Worm (Caenorhabditis elegans): ENCODE results near the gene ceh-51.
A peak's percentile ranks its signal among the peaks of the same experiment; 100 is the strongest.

ceh-51 gene

DNA sequence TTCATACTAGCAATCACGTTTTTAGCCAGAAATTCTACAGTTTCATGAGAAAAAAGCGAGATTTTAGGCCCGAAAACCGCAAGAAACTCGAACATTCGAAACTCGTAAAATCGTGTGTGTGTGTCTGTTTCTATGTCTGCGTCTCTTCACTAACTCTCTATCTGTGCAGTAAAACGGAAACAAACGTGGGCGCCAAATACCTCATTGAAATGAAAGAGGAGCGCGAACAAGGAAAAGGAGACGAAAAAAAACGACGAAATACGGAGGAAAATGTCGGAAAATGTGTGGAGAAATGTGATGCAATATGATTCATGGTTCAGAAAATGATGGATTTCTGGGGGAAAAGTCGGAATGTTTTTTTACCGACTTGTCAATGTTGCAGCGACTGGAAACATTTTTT, 5.4 kb upstream of the ceh-51 start (continued):
- TF ChIP-seq mab-9 (GFP tag; IDR thresholded peaks at IDR 0.05) = no peak
- TF ChIP-seq nhr-20 (tag; optimal IDR thresholded peaks at IDR 0.05) = no peak
- TF ChIP-seq ceh-8 (GFP tag; optimal IDR thresholded peaks at IDR 0.05) = no peak
- TF ChIP-seq egl-27 (tag; optimal IDR thresholded peaks at IDR 0.05) = no peak
- TF ChIP-seq nhr-71 (tag; optimal IDR thresholded peaks at IDR 0.05) = peak; percentile 45
- TF ChIP-seq jun-1 (tag; optimal IDR thresholded peaks at IDR 0.05) = no peak
- TF ChIP-seq pqm-1 (tag; optimal IDR thresholded peaks at IDR 0.05) = no peak
- TF ChIP-seq unc-98 (GFP tag; IDR thresholded peaks at IDR 0.05) = no peak
- peak in 1 of 2 experiments; percentile 41 for TF ChIP-seq mdl-1 (tag; optimal IDR thresholded peaks at IDR 0.05)
- TF ChIP-seq lin-35 (GFP tag; optimal IDR thresholded peaks at IDR 0.05) = peak; percentile 27 to 37
- TF ChIP-seq unc-130 (tag; optimal IDR thresholded peaks at IDR 0.05) = no peak
- TF ChIP-seq dpl-1 (GFP tag; optimal IDR thresholded peaks at IDR 0.05) = peak; percentile 26 to 53 (median 33)
- no peak for TF ChIP-seq alr-1 (tag; optimal IDR thresholded peaks at IDR 0.05; ENCODE audit: borderline replicate concordance)
- peak; percentile 22 for TF ChIP-seq F16B12.6 (tag; optimal IDR thresholded peaks at IDR 0.05)
- TF ChIP-seq lin-39 (tag; optimal IDR thresholded peaks at IDR 0.05) = no peak
- TF ChIP-seq nhr-47 (tag; optimal IDR thresholded peaks at IDR 0.05) = peak; percentile 22
- no peak for TF ChIP-seq mef-2 (tag; optimal IDR thresholded peaks at IDR 0.05)
- TF ChIP-seq unc-86 (tag; optimal IDR thresholded peaks at IDR 0.05) = no peak
- no peak for TF ChIP-seq pag-3 (tag; optimal IDR thresholded peaks at IDR 0.05; ENCODE audit: borderline replicate concordance, insufficient read depth)
- TF ChIP-seq sup-37 (GFP tag; optimal IDR thresholded peaks at IDR 0.05) = no peak
- TF ChIP-seq lir-3 (tag; optimal IDR thresholded peaks at IDR 0.05; ENCODE audit: poor library complexity) = no peak
- peak; percentile 71 for TF ChIP-seq mep-1 (tag; optimal IDR thresholded peaks at IDR 0.05)
- TF ChIP-seq nhr-85 (tag) = no peak
- no peak for TF ChIP-seq lin-13 (GFP tag; optimal IDR thresholded peaks at IDR 0.05)
- TF ChIP-seq elt-3 (tag; optimal IDR thresholded peaks at IDR 0.05) = peak in 2 of 6 experiments; percentile 3 to 6
- TF ChIP-seq hlh-4 (tag; optimal IDR thresholded peaks at IDR 0.05) = no peak
- TF ChIP-seq efl-1 (optimal IDR thresholded peaks at IDR 0.05) = peak; percentile 36 to 40
- TF ChIP-seq efl-1 (GFP tag; optimal IDR thresholded peaks at IDR 0.05 in 1 of 2) = peak in 1 of 2 experiments; percentile 7
- TF ChIP-seq grh-1 (GFP tag; IDR thresholded peaks at IDR 0.05) = no peak
- TF ChIP-seq nhr-90 (tag; optimal IDR thresholded peaks at IDR 0.05; ENCODE audit: poor library complexity) = no peak
- TF ChIP-seq zip-4 (GFP tag; optimal IDR thresholded peaks at IDR 0.05) = no peak

DNA sequence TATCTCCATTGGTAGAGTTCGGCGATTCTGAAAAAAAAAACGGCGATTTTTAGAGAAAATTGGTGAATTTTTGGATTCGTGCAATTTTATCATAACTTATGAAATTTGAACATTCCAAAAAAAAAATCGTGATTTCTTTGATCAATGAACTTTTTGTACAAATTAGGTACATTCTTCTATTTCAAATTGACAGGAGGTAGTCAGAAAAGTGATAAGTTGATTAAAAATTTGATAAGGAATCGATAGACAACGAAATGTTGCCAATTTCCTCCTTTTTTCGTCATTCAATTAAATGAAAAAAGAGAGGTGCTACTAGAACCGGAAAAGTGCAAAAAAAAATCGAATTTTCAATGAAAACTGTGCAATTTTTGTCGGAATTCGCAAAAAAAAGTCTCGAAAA, 3.0 kb upstream of the ceh-51 start:
- TF ChIP-seq egl-27 (tag; optimal IDR thresholded peaks at IDR 0.05) (no peak), elt-2 (tag; optimal IDR thresholded peaks at IDR 0.05) (peak; percentile 3)

ce11 chrV:18882990-18883389, 9.1 kb downstream of the ceh-51 start:
- peak; percentile 23 for TF ChIP-seq nhr-19 (GFP tag; conservative IDR thresholded peaks at IDR 0.05)

DNA sequence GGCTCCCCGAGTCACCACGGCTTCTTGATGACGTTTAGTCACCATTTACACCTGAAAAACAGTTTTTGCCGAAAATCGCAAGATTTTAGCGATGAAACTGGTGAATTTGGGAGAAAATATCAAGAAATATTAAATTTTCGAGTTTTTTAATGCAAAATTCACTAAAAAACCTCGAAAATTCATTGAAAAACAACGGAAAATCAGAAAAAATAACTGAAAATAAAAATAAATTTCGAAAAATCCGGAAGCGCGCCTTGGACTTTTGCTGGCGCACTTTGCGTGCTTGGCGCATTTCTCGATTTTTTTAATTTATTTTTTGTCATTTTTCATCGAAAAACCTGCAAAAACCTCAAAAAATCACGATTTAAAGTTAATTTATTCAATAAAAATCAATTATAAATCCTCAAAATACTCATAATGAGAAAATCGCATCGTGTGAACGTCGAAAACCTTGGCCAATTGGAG, 21.0 kb downstream of the ceh-51 start, which contains the start of gene emb-4:
Gene emb-4, minus strand, starts transcription at position 51 of the 465 bp plus-strand sequence.
- peak; percentile 17 for TF ChIP-seq C16A3.4 (tag; optimal IDR thresholded peaks at IDR 0.05)
- TF ChIP-seq ceh-8 (GFP tag; optimal IDR thresholded peaks at IDR 0.05) = no peak
- TF ChIP-seq tbx-2 (tag; optimal IDR thresholded peaks at IDR 0.05) = peak; percentile 64
- TF ChIP-seq F16B12.6 (tag; optimal IDR thresholded peaks at IDR 0.05) = peak; percentile 11
- TF ChIP-seq snu-23 (GFP tag; optimal IDR thresholded peaks at IDR 0.05) = peak; percentile 67
- TF ChIP-seq nhr-20 (tag; optimal IDR thresholded peaks at IDR 0.05) = peak; percentile 65
- TF ChIP-seq zip-4 (GFP tag; optimal IDR thresholded peaks at IDR 0.05) = no peak
- TF ChIP-seq pax-3 (tag; optimal IDR thresholded peaks at IDR 0.05) = no peak
- TF ChIP-seq dpl-1 (GFP tag; optimal IDR thresholded peaks at IDR 0.05) = peak; percentile 62 to 71 (median 68)
- peak; percentile 26; the same call in 1 of the 2 replicates for TF ChIP-seq isw-1 (GFP tag; IDR thresholded peaks at IDR 0.05)
- TF ChIP-seq mep-1 (tag; optimal IDR thresholded peaks at IDR 0.05) = peak; percentile 88
- TF ChIP-seq nhr-90 (tag; optimal IDR thresholded peaks at IDR 0.05; ENCODE audit: poor library complexity) = peak; percentile 31
- TF ChIP-seq nhr-19 (GFP tag; conservative IDR thresholded peaks at IDR 0.05) = peak; percentile 81
- peak; percentile 30 to 65 for TF ChIP-seq efl-1 (optimal IDR thresholded peaks at IDR 0.05)
- TF ChIP-seq efl-1 (GFP tag; optimal IDR thresholded peaks at IDR 0.05 in 1 of 2) = peak; percentile 74 to 96
- TF ChIP-seq lin-39 (tag; optimal IDR thresholded peaks at IDR 0.05) = peak; percentile 31
- TF ChIP-seq ceh-82 (tag; optimal IDR thresholded peaks at IDR 0.05) = peak; percentile 37 to 69 (median 65)
- peak; percentile 69 for TF ChIP-seq swsn-7 (tag; optimal IDR thresholded peaks at IDR 0.05)
- peak in 2 of 6 experiments; percentile 5 to 9 for TF ChIP-seq elt-3 (tag; optimal IDR thresholded peaks at IDR 0.05)
- peak; percentile 76 for TF ChIP-seq nhr-47 (tag; optimal IDR thresholded peaks at IDR 0.05)
- no peak for TF ChIP-seq nhr-237 (tag; optimal IDR thresholded peaks at IDR 0.05)
- TF ChIP-seq snpc-4 (tag; optimal IDR thresholded peaks at IDR 0.05) = peak; percentile 41
- TF ChIP-seq ztf-11 (tag; optimal IDR thresholded peaks at IDR 0.05) = peak in 1 of 2 experiments; percentile 35
- TF ChIP-seq lin-14 (GFP tag; optimal IDR thresholded peaks at IDR 0.05) = no peak
- TF ChIP-seq sox-4 (tag; optimal IDR thresholded peaks at IDR 0.05) = peak; percentile 21

All from whole organism, L1 larva.